Worm (Caenorhabditis elegans) whole organism, L4 larva: ENCODE results near the gene F16F9.4.

Source experiments
- F26F4.8 ChIP-seq: fragments of 200-800 bp; sonication (Bioruptor generic); conservative IDR thresholded peaks from 2 replicates; pipeline ENCODE4 v1.3.6; 2022; ENCODE audit warnings: missing genetic modification characterization, missing compliant biosample characterization
- F37D6.2 ChIP-seq: sonication (generic microtip); optimal IDR thresholded peaks from 2 replicates; lab custom pipeline; 2016; ENCODE audit warnings: mild to moderate bottlenecking, missing genetic modification characterization, missing compliant biosample characterization
- F49E8.2 ChIP-seq: sonication (generic microtip); optimal IDR thresholded peaks from 2 replicates; lab custom pipeline; 2016; ENCODE audit warnings: missing compliant biosample characterization, mild to moderate bottlenecking, missing genetic modification characterization, borderline replicate concordance
- T20F7.1 ChIP-seq: fragments of 200-800 bp; sonication (Bioruptor generic); optimal IDR thresholded peaks from 2 replicates; lab custom pipeline; 2018; ENCODE audit warnings: mild to moderate bottlenecking, missing genetic modification characterization, missing compliant biosample characterization
- T26A8.4 ChIP-seq: fragments of 200-800 bp; sonication (Bioruptor generic); IDR thresholded peaks from 2 replicates; pipeline ENCODE4 v1.3.6; 2022; ENCODE audit warnings: missing genetic modification characterization, missing compliant biosample characterization
- Y105C5A.15 ChIP-seq: fragments of 200-800 bp; sonication (Bioruptor generic); IDR thresholded peaks from 2 replicates; pipeline ENCODE4 v1.3.6; 2022; ENCODE audit warnings: missing genetic modification characterization, missing compliant biosample characterization
- Y5F2A.4 ChIP-seq: fragments of 200-800 bp; sonication (Bioruptor generic); optimal IDR thresholded peaks from 2 replicates; lab custom pipeline; 2018; ENCODE audit warnings: mild to moderate bottlenecking, missing genetic modification characterization, missing compliant biosample characterization
- aly-2 ChIP-seq: sonication (generic microtip); optimal IDR thresholded peaks from 2 replicates; lab custom pipeline; 2018; ENCODE audit warnings: missing biosample characterization, missing genetic modification characterization
- arid-1 ChIP-seq: fragments of 200-800 bp; sonication (Bioruptor generic); conservative IDR thresholded peaks from 2 replicates; pipeline ENCODE4 v1.3.6; 2022; ENCODE audit warnings: missing genetic modification reagents, missing genetic modification characterization, missing compliant biosample characterization
- ceh-20 ChIP-seq: fragments of 200-800 bp; sonication (Bioruptor generic); IDR thresholded peaks from 2 replicates; pipeline ENCODE4 v1.3.6; 2022; ENCODE audit warnings: missing genetic modification reagents, missing genetic modification characterization, missing compliant biosample characterization
- ceh-62 ChIP-seq: sonication (generic microtip); optimal IDR thresholded peaks from 2 replicates; lab custom pipeline; 2017; ENCODE audit warnings: missing biosample characterization, missing genetic modification characterization
- ceh-82 ChIP-seq: sonication (generic microtip); optimal IDR thresholded peaks from 2 replicates; lab custom pipeline; 2017; ENCODE audit warnings: missing biosample characterization, missing genetic modification characterization
- cey-2 ChIP-seq: sonication (generic microtip); optimal IDR thresholded peaks from 3 replicates; lab custom pipeline; 2017; ENCODE audit warnings: missing genetic modification characterization, mild to moderate bottlenecking, missing compliant biosample characterization, antibody characterized with exemption, borderline replicate concordance; ENCODE audit not compliant: insufficient read depth
- daf-16 ChIP-seq, 3 experiments: sonication (generic microtip); optimal IDR thresholded peaks; 2 replicates each; lab custom pipeline; 2016 to 2017; ENCODE audit warnings: missing genetic modification characterization in 3 of 3, missing genetic modification reagents in 3 of 3, mild to moderate bottlenecking in 2 of 3, missing compliant biosample characterization in 2 of 3, missing biosample characterization in 1 of 3, moderate library complexity in 1 of 3
- daf-19 ChIP-seq: fragments of 200-800 bp; sonication (Bioruptor generic); conservative IDR thresholded peaks from 2 replicates; pipeline ENCODE4 v1.3.6; 2022; ENCODE audit warnings: missing genetic modification characterization, missing compliant biosample characterization
- daf-8 ChIP-seq: fragments of 200-800 bp; sonication (Bioruptor generic); IDR thresholded peaks from 2 replicates; pipeline ENCODE4 v1.3.6; 2022; ENCODE audit warnings: missing genetic modification characterization, missing compliant biosample characterization
- dpl-1 ChIP-seq: fragments of 150-350 bp; optimal IDR thresholded peaks from 2 replicates; lab custom pipeline; 2014; ENCODE audit warnings: missing biosample characterization, missing genetic modification reagents, missing genetic modification characterization
- dve-1 ChIP-seq: sonication (generic microtip); optimal IDR thresholded peaks from 2 replicates; lab custom pipeline; 2017; ENCODE audit warnings: antibody characterized with exemption, mild to moderate bottlenecking, missing genetic modification characterization, missing compliant biosample characterization; ENCODE audit not compliant: insufficient read depth
- hif-1 ChIP-seq, 2 experiments: sonication (generic microtip); optimal IDR thresholded peaks; 2 replicates each; lab custom pipeline; 2016 to 2017; ENCODE audit warnings: missing compliant biosample characterization in 2 of 2, missing genetic modification characterization in 2 of 2, missing genetic modification reagents in 2 of 2, missing genotype in 2 of 2, mild to moderate bottlenecking in 1 of 2
- hlh-11 ChIP-seq: fragments of 200-800 bp; sonication (Bioruptor generic); optimal IDR thresholded peaks from 2 replicates; lab custom pipeline; 2018; ENCODE audit warnings: mild to moderate bottlenecking, missing genetic modification characterization, missing compliant biosample characterization
- hlh-30 ChIP-seq: sonication (generic microtip); optimal IDR thresholded peaks from 2 replicates; lab custom pipeline; 2017; ENCODE audit warnings: antibody characterized with exemption, mild to moderate bottlenecking, missing genetic modification characterization, missing compliant biosample characterization; ENCODE audit not compliant: insufficient read depth
- hmg-1.1 ChIP-seq: fragments of 200-800 bp; sonication (Bioruptor generic); IDR thresholded peaks from 2 replicates; pipeline ENCODE4 v1.3.6; 2022; ENCODE audit warnings: missing genetic modification reagents, missing genetic modification characterization, missing compliant biosample characterization
- jun-1 ChIP-seq: fragments of 150-350 bp; optimal IDR thresholded peaks from 2 replicates; lab custom pipeline; 2014; ENCODE audit warnings: missing biosample characterization, missing genetic modification reagents, missing genetic modification characterization
- lim-7 ChIP-seq: fragments of 200-800 bp; sonication (Bioruptor generic); IDR thresholded peaks from 2 replicates; pipeline ENCODE4 v1.3.6; 2022; ENCODE audit warnings: missing genetic modification characterization, missing compliant biosample characterization
- lin-1 ChIP-seq: fragments of 200-800 bp; sonication (Bioruptor generic); IDR thresholded peaks from 2 replicates; pipeline ENCODE4 v1.3.6; 2022; ENCODE audit warnings: missing genetic modification reagents, missing genetic modification characterization, missing compliant biosample characterization
- lin-13 ChIP-seq: fragments of 150-350 bp; optimal IDR thresholded peaks from 2 replicates; lab custom pipeline; 2014; ENCODE audit warnings: missing biosample characterization, missing genetic modification reagents, missing genetic modification characterization
- lin-39 ChIP-seq: fragments of 150-350 bp; optimal IDR thresholded peaks from 2 replicates; lab custom pipeline; 2014; ENCODE audit warnings: missing biosample characterization, missing genetic modification reagents, missing genetic modification characterization
- lir-3 ChIP-seq: sonication (generic microtip); optimal IDR thresholded peaks from 2 replicates; lab custom pipeline; 2016; ENCODE audit warnings: mild to moderate bottlenecking, missing genetic modification characterization, missing compliant biosample characterization
- madf-9 ChIP-seq: fragments of 200-800 bp; sonication (Bioruptor generic); conservative IDR thresholded peaks from 2 replicates; pipeline ENCODE4 v1.3.6; 2022; ENCODE audit warnings: missing genetic modification reagents, missing genetic modification characterization, missing compliant biosample characterization
- mdl-1 ChIP-seq, 2 experiments: fragments of 150-350 bp in 1 of 2; sonication (generic microtip) in 1 of 2; optimal IDR thresholded peaks; 2 replicates each; lab custom pipeline; 2014 to 2017; ENCODE audit warnings: missing biosample characterization in 2 of 2, missing genetic modification characterization in 2 of 2
- nhr-102 ChIP-seq: sonication (generic microtip); optimal IDR thresholded peaks from 2 replicates; lab custom pipeline; 2016; ENCODE audit warnings: mild to moderate bottlenecking, missing genetic modification characterization, moderate library complexity, missing compliant biosample characterization
- nhr-11 ChIP-seq: fragments of 150-350 bp; optimal IDR thresholded peaks from 2 replicates; lab custom pipeline; 2014; ENCODE audit warnings: missing biosample characterization, missing genetic modification characterization
- nhr-237 ChIP-seq: sonication (generic microtip); optimal IDR thresholded peaks from 2 replicates; lab custom pipeline; 2017; ENCODE audit warnings: missing biosample characterization, missing genetic modification characterization
- nhr-25 ChIP-seq: sonication (generic microtip); optimal IDR thresholded peaks from 2 replicates; lab custom pipeline; 2017; ENCODE audit warnings: missing genetic modification characterization, mild to moderate bottlenecking, missing compliant biosample characterization, antibody characterized with exemption, moderate library complexity, borderline replicate concordance; ENCODE audit not compliant: insufficient read depth
- nhr-28 ChIP-seq: fragments of 150-350 bp; optimal IDR thresholded peaks from 2 replicates; lab custom pipeline; 2014; ENCODE audit warnings: missing biosample characterization, missing genetic modification characterization
- nhr-41 ChIP-seq: fragments of 200-800 bp; sonication (Bioruptor generic); IDR thresholded peaks from 2 replicates; pipeline ENCODE4 v1.3.6; 2022; ENCODE audit warnings: missing genetic modification reagents, missing genetic modification characterization, missing compliant biosample characterization
- php-3 ChIP-seq: fragments of 200-800 bp; sonication (Bioruptor generic); IDR thresholded peaks from 2 replicates; pipeline ENCODE4 v1.3.6; 2022; ENCODE audit warnings: missing genetic modification reagents, missing genetic modification characterization, missing compliant biosample characterization
- rbr-2 ChIP-seq: sonication (generic microtip); optimal IDR thresholded peaks from 2 replicates; lab custom pipeline; 2016; ENCODE audit warnings: missing genotype, missing genetic modification characterization, missing compliant biosample characterization
- sdz-12 ChIP-seq: fragments of 200-800 bp; sonication (Bioruptor generic); optimal IDR thresholded peaks from 2 replicates; lab custom pipeline; 2018; ENCODE audit warnings: mild to moderate bottlenecking, missing genetic modification characterization, missing compliant biosample characterization
- snpc-4 ChIP-seq: fragments of 150-350 bp; optimal IDR thresholded peaks from 2 replicates; lab custom pipeline; 2014; ENCODE audit warnings: missing biosample characterization, missing genetic modification characterization
- unc-62 ChIP-seq, 3 experiments: fragments of 150-350 bp in 1 of 3; sonication (generic microtip); optimal IDR thresholded peaks in 2 of 3; peaks in 1 of 3; 1 replicate in 1 of 3; 2 replicates in 2 of 3; lab custom pipeline; 2014 to 2017; ENCODE audit warnings: missing biosample characterization in 3 of 3, missing genetic modification characterization in 3 of 3, missing genetic modification reagents in 3 of 3, missing genotype in 1 of 3
- vab-7 ChIP-seq: fragments of 200-800 bp; sonication (Bioruptor generic); IDR thresholded peaks from 2 replicates; pipeline ENCODE4 v1.3.6; 2022; ENCODE audit warnings: missing genetic modification reagents, missing genetic modification characterization, missing compliant biosample characterization
- zfp-3 ChIP-seq: fragments of 200-800 bp; sonication (Bioruptor generic); conservative IDR thresholded peaks from 2 replicates; pipeline ENCODE4 v1.3.6; 2022; ENCODE audit warnings: missing genetic modification reagents, missing genetic modification characterization, missing compliant biosample characterization
- zip-11 ChIP-seq: fragments of 200-800 bp; sonication (Bioruptor generic); IDR thresholded peaks from 2 replicates; pipeline ENCODE4 v1.3.6; 2022; ENCODE audit warnings: missing genetic modification characterization, missing compliant biosample characterization
- ztf-11 ChIP-seq: fragments of 150-350 bp; optimal IDR thresholded peaks from 2 replicates; lab custom pipeline; 2014; ENCODE audit warnings: missing biosample characterization, missing genetic modification characterization
- ztf-7 ChIP-seq: fragments of 150-350 bp; optimal IDR thresholded peaks from 2 replicates; lab custom pipeline; 2014; ENCODE audit warnings: missing biosample characterization, missing genetic modification characterization

F16F9.4 gene

ce11 chrX:8481716-8482115, 18.6 kb upstream of the F16F9.4 start (continued):
- TF ChIP-seq zfp-3 (GFP tag; lab: Robert Waterston, UW): no peak
- no peak for TF ChIP-seq jun-1 (tag; lab: Kevin White, UChicago)
- TF ChIP-seq ztf-11 (tag; lab: Kevin White, UChicago): no peak
- TF ChIP-seq rbr-2 (tag; lab: Kevin White, UChicago): peak; percentile 11
- no peak for TF ChIP-seq zip-11 (GFP tag; lab: Robert Waterston, UW)
- no peak for TF ChIP-seq T20F7.1 (GFP tag; lab: Kevin White, UChicago)
- no peak for TF ChIP-seq arid-1 (GFP tag; lab: Robert Waterston, UW)
- no peak for TF ChIP-seq ceh-20
- no peak for TF ChIP-seq hlh-30
- no peak for TF ChIP-seq madf-9 (GFP tag; lab: Robert Waterston, UW)
- TF ChIP-seq lin-13 (GFP tag; lab: Kevin White, UChicago): no peak
- no peak for TF ChIP-seq lin-1
- TF ChIP-seq snpc-4 (tag; lab: Kevin White, UChicago): no peak
- no peak for TF ChIP-seq dve-1 (tag; lab: Kevin White, UChicago)
- no peak for TF ChIP-seq lim-7
- TF ChIP-seq daf-8 (GFP tag; lab: Robert Waterston, UW): no peak
- TF ChIP-seq Y105C5A.15 (GFP tag; lab: Robert Waterston, UW): no peak
- TF ChIP-seq daf-16 (GFP tag; optimal IDR thresholded peaks at IDR 0.05; lab: Kevin White, UChicago): no peak
- TF ChIP-seq daf-16 (tag; optimal IDR thresholded peaks at IDR 0.05; lab: Kevin White, UChicago): no peak
- TF ChIP-seq T26A8.4 (GFP tag; lab: Robert Waterston, UW): no peak
- TF ChIP-seq aly-2 (tag; lab: Kevin White, UChicago): no peak
- TF ChIP-seq ceh-62 (tag; lab: Kevin White, UChicago): no peak
- no peak for TF ChIP-seq nhr-28 (tag; lab: Kevin White, UChicago)
- no peak for TF ChIP-seq sdz-12 (GFP tag; lab: Kevin White, UChicago)
- TF ChIP-seq cey-2 (tag; lab: Kevin White, UChicago): no peak
- peak; percentile 15 for TF ChIP-seq hlh-11 (tag; lab: Kevin White, UChicago)
- no peak for TF ChIP-seq php-3 (GFP tag; lab: Robert Waterston, UW)
- TF ChIP-seq ceh-82: no peak
- peak in 1 of 2 experiments; percentile 88 for TF ChIP-seq unc-62 (GFP tag; optimal IDR thresholded peaks at IDR 0.05 in 1 of 2; lab: Kevin White, UChicago)
- no peak for TF ChIP-seq unc-62 (tag; optimal IDR thresholded peaks at IDR 0.05; lab: Kevin White, UChicago)

DNA sequence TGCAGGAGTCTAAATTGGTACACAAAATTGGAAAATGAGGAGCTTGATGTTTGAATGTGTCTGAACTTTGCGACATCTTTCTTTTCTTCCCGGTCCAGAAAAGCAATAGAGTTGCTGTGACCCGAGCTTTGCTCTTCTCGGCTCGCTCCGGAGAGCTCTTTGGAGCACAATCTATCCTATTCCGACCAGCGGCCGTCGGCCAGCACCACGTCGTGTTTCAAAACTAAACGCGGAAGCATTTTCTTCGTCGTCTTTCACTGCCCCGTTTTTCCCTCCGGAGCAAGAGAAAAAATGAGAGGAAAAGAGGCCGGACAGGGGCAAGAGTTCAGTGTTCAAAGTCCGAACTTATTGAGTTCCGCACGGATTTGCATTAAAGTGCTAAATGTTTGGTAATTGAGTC, 15.9 kb upstream of the F16F9.4 start:
- TF ChIP-seq cey-2 (tag; lab: Kevin White, UChicago) (no peak), nhr-102 (tag; lab: Kevin White, UChicago) (no peak), daf-16 (GFP tag; optimal IDR thresholded peaks at IDR 0.05; lab: Kevin White, UChicago) (no peak), daf-16 (tag; optimal IDR thresholded peaks at IDR 0.05; lab: Kevin White, UChicago) (no peak), daf-19 (no peak), lin-39 (tag; lab: Kevin White, UChicago) (no peak), ztf-7 (tag; lab: Kevin White, UChicago) (no peak), nhr-237 (tag; lab: Kevin White, UChicago) (no peak), vab-7 (GFP tag; lab: Robert Waterston, UW) (no peak), F49E8.2 (no peak), nhr-25 (tag; lab: Kevin White, UChicago) (no peak), F26F4.8 (GFP tag; lab: Robert Waterston, UW) (no peak), lir-3 (tag; lab: Kevin White, UChicago) (no peak), hmg-1.1 (0 out of 2 replicates have a peak, but pooled peaks have one; percentile 29), dpl-1 (no peak), hif-1 (tag; optimal IDR thresholded peaks at IDR 0.05; lab: Kevin White, UChicago) (peak in 1 of 2 experiments; percentile 53), nhr-41 (no peak), madf-9 (GFP tag; lab: Robert Waterston, UW) (no peak), unc-62 (GFP tag; optimal IDR thresholded peaks at IDR 0.05 in 1 of 2; lab: Kevin White, UChicago) (peak in 1 of 2 experiments; percentile 49), unc-62 (tag; optimal IDR thresholded peaks at IDR 0.05; lab: Kevin White, UChicago) (no peak), hlh-11 (tag; lab: Kevin White, UChicago) (peak; percentile 18), Y105C5A.15 (GFP tag; lab: Robert Waterston, UW) (no peak), hlh-30 (no peak), Y5F2A.4 (GFP tag; lab: Kevin White, UChicago) (no peak), rbr-2 (tag; lab: Kevin White, UChicago) (peak; percentile 12), nhr-11 (no peak), dve-1 (tag; lab: Kevin White, UChicago) (no peak), mdl-1 (tag; optimal IDR thresholded peaks at IDR 0.05; lab: Kevin White, UChicago) (no peak), F37D6.2 (tag; lab: Kevin White, UChicago) (peak; percentile 4)
